Worm (Caenorhabditis elegans): ENCODE results near the gene ttr-47.

ce11 chrV:8949873-8950272, 27.0 kb downstream of the ttr-47 start:
- TF ChIP-seq F13C5.2 (tag; optimal IDR thresholded peaks at IDR 0.05) = no peak
- no peak for TF ChIP-seq scrt-1 (GFP tag; IDR thresholded peaks at IDR 0.05)
- TF ChIP-seq tbx-37 (GFP tag; conservative IDR thresholded peaks at IDR 0.05) = no peak
- TF ChIP-seq tbx-11 (GFP tag; IDR thresholded peaks at IDR 0.05) = no peak
- no peak for TF ChIP-seq ceh-13 (GFP tag; optimal IDR thresholded peaks at IDR 0.05)
- TF ChIP-seq flt-1 (GFP tag; IDR thresholded peaks at IDR 0.05) = no peak
- no peak for TF ChIP-seq ama-1 (optimal IDR thresholded peaks at IDR 0.05)
- no peak for TF ChIP-seq ets-7 (tag; optimal IDR thresholded peaks at IDR 0.05)
- no peak for TF ChIP-seq pes-1 (GFP tag; IDR thresholded peaks at IDR 0.05)
- no peak for TF ChIP-seq hnd-1 (tag; optimal IDR thresholded peaks at IDR 0.05)
- TF ChIP-seq B0310.2 (tag; optimal IDR thresholded peaks at IDR 0.05) = no peak
- no peak for TF ChIP-seq aly-1 (tag; optimal IDR thresholded peaks at IDR 0.05)
- TF ChIP-seq hmbx-1 (tag; optimal IDR thresholded peaks at IDR 0.05) = no peak
- no peak for TF ChIP-seq tra-4 (tag; optimal IDR thresholded peaks at IDR 0.05)
